Worm (Caenorhabditis elegans): Measurements from ENCODE around the gene C07E3.3.
A peak's percentile ranks its signal among the peaks of the same experiment; 100 is the strongest.

Gene C07E3.3

ce11 chrII:10393282-10394179, 36.2 kb upstream of the C07E3.3 start, which contains the start of gene gpd-1:
Gene gpd-1, plus strand, starts transcription at chrII:10394129.
- TF ChIP-seq gei-8 (GFP tag; optimal IDR thresholded peaks at IDR 0.05) (peak; percentile 41), madf-9 (GFP tag; conservative IDR thresholded peaks at IDR 0.05) (no peak), spr-3 (GFP tag; optimal IDR thresholded peaks at IDR 0.05) (peak; percentile 19), snpc-1.2 (GFP tag; IDR thresholded peaks at IDR 0.05) (0 out of 2 replicates have a peak, but pooled peaks have one; percentile 11), D1046.2 (GFP tag; IDR thresholded peaks at IDR 0.05) (0 out of 2 replicates have a peak, but pooled peaks have one; percentile 59), php-3 (GFP tag; IDR thresholded peaks at IDR 0.05) (0 out of 2 replicates have a peak, but pooled peaks have one; percentile 13), F26F4.8 (GFP tag; conservative IDR thresholded peaks at IDR 0.05) (no peak), unc-130 (GFP tag; optimal IDR thresholded peaks at IDR 0.05) (peak; percentile 85), ama-1 (optimal IDR thresholded peaks at IDR 0.05) (peak; percentile 74), zfp-3 (GFP tag; conservative IDR thresholded peaks at IDR 0.05) (peak; percentile 57; the same call in 1 of the 2 replicates), nhr-48 (tag; optimal IDR thresholded peaks at IDR 0.05) (peak; percentile 32), cey-2 (tag; optimal IDR thresholded peaks at IDR 0.05; ENCODE audit: borderline replicate concordance, insufficient read depth) (no peak), daf-16 (GFP tag; optimal IDR thresholded peaks at IDR 0.05) (no peak), daf-16 (tag; optimal IDR thresholded peaks at IDR 0.05) (peak; percentile 4), sdz-12 (GFP tag; optimal IDR thresholded peaks at IDR 0.05) (peak; percentile 3), nhr-102 (tag; optimal IDR thresholded peaks at IDR 0.05) (peak; percentile 45), arid-1 (GFP tag; conservative IDR thresholded peaks at IDR 0.05) (no peak), mes-2 (tag; optimal IDR thresholded peaks at IDR 0.05; ENCODE audit: poor library complexity, severe bottlenecking) (peak; percentile 6), lin-38 (GFP tag; IDR thresholded peaks at IDR 0.05) (peak; percentile 73), hlh-30 (tag; optimal IDR thresholded peaks at IDR 0.05; ENCODE audit: insufficient read depth) (no peak), T26A8.4 (GFP tag; IDR thresholded peaks at IDR 0.05) (0 out of 2 replicates have a peak, but pooled peaks have one; percentile 12), Y48G9A.11 (GFP tag; IDR thresholded peaks at IDR 0.05) (peak; percentile 61; the same call in 1 of the 2 replicates)

ce11 chrII:10390854-10391253, 33.5 kb upstream of the C07E3.3 start, which contains the start of the genes T09F3.2 and T09F3.7:
Gene T09F3.2, plus strand, starts transcription at chrII:10391154.
Gene T09F3.7, plus strand, starts transcription at chrII:10391168.
- TF ChIP-seq saeg-2 (GFP tag; IDR thresholded peaks at IDR 0.05) (no peak), unc-39 (tag; optimal IDR thresholded peaks at IDR 0.05) (no peak), aha-1 (tag) (peak; percentile 5), daf-16 (GFP tag; optimal IDR thresholded peaks at IDR 0.05) (no peak), daf-16 (tag; optimal IDR thresholded peaks at IDR 0.05) (peak; percentile 1)

DNA sequence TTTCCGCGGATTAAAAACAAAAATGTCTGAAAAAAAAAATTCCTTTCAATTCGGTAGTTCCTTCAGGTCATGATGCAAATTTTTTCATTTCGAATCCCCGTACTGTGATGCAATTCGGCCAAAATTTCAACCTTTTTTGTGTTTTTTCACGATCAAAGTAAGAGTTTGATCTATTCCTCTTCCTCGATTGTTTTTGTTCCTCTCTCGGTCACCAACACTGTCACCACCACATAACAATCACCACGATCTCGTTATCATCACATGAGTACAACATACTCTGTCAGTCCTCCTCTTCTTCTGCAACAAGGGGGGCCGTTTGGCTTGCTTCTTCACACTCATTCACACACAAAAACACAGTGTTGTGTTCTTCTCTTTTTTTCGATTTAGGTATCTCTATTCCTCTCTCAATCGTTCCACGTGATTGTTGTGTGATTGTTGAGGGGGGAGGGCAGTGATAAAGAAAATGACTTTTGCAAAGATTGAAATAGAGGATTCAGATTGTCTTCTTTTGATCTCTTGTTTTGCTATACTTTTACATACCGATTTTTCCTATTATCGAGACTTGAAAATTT, 33.0 kb upstream of the C07E3.3 start:
- TF ChIP-seq ama-1 (optimal IDR thresholded peaks at IDR 0.05) (peak; percentile 16), pqm-1 (tag; optimal IDR thresholded peaks at IDR 0.05) (peak; percentile 34), php-3 (GFP tag; IDR thresholded peaks at IDR 0.05) (no peak), daf-16 (GFP tag; optimal IDR thresholded peaks at IDR 0.05) (peak in 1 of 2 experiments; percentile 52), daf-16 (tag; optimal IDR thresholded peaks at IDR 0.05) (peak; percentile 80), skn-1 (tag; optimal IDR thresholded peaks at IDR 0.05) (no peak), gei-8 (GFP tag; optimal IDR thresholded peaks at IDR 0.05) (no peak), ZK337.2 (GFP tag; IDR thresholded peaks at IDR 0.05) (no peak), ctbp-1 (GFP tag; IDR thresholded peaks at IDR 0.05) (no peak), ztf-11 (tag; optimal IDR thresholded peaks at IDR 0.05) (no peak), zfp-2 (tag; optimal IDR thresholded peaks at IDR 0.05) (no peak), madf-9 (GFP tag; conservative IDR thresholded peaks at IDR 0.05) (0 out of 2 replicates have a peak, but pooled peaks have one; percentile 16), hif-1 (tag; optimal IDR thresholded peaks at IDR 0.05) (peak in 1 of 2 experiments; percentile 6), nhr-102 (tag; optimal IDR thresholded peaks at IDR 0.05) (no peak), lin-39 (tag; optimal IDR thresholded peaks at IDR 0.05) (no peak), nhr-25 (tag; optimal IDR thresholded peaks at IDR 0.05; ENCODE audit: borderline replicate concordance, insufficient read depth) (peak; percentile 39), ceh-20 (GFP tag; IDR thresholded peaks at IDR 0.05) (no peak), unc-130 (GFP tag; optimal IDR thresholded peaks at IDR 0.05) (no peak), dmd-9 (GFP tag; IDR thresholded peaks at IDR 0.05) (no peak), hlh-11 (tag; optimal IDR thresholded peaks at IDR 0.05) (peak; percentile 82), duxl-1 (tag; optimal IDR thresholded peaks at IDR 0.05; ENCODE audit: poor library complexity) (no peak), lim-7 (GFP tag; IDR thresholded peaks at IDR 0.05) (no peak), cey-2 (tag; optimal IDR thresholded peaks at IDR 0.05; ENCODE audit: borderline replicate concordance, insufficient read depth) (peak; percentile 89), madf-5 (GFP tag; IDR thresholded peaks at IDR 0.05) (no peak), spr-1 (tag; optimal IDR thresholded peaks at IDR 0.05) (no peak), T26A8.4 (GFP tag; IDR thresholded peaks at IDR 0.05) (0 out of 2 replicates have a peak, but pooled peaks have one; percentile 8)

All from whole organism, L4 larva.